Worm (Caenorhabditis elegans): ENCODE results near the gene C06E4.1.

- TF ChIP-seq C06A6.2 (GFP tag; conservative IDR thresholded peaks at IDR 0.05), result no peak
- no peak for TF ChIP-seq Y56A3A.18 (GFP tag; IDR thresholded peaks at IDR 0.05)
- no peak for TF ChIP-seq mxl-1 (tag; optimal IDR thresholded peaks at IDR 0.05)
- no peak for TF ChIP-seq snpc-4 (GFP tag; optimal IDR thresholded peaks at IDR 0.05)
- TF ChIP-seq snpc-4 (tag; optimal IDR thresholded peaks at IDR 0.05), result no peak
- no peak for TF ChIP-seq sea-2 (GFP tag; IDR thresholded peaks at IDR 0.05)
- TF ChIP-seq lsl-1 (GFP tag; optimal IDR thresholded peaks at IDR 0.05), result no peak
- TF ChIP-seq pha-4 (tag; optimal IDR thresholded peaks at IDR 0.05), result no peak
- no peak for TF ChIP-seq bed-1 (GFP tag; IDR thresholded peaks at IDR 0.05)
Measured at ce11 chrIV:7258253-7258652, 24.8 kb upstream of the C06E4.1 start, which contains the start of gene C06E4.6.
